Fruit fly (Drosophila melanogaster): ENCODE data around the gene holn1.

Gene holn1

dm6 chr2L:10413251-10414127 is 22.3 kb upstream of the holn1 start, which contains the start of the genes CG5355 and Klp31E (continued):
- TF ChIP-seq esn (GFP tag; optimal IDR thresholded peaks at IDR 0.05) (peak; percentile 54), Ets21C (GFP tag; optimal IDR thresholded peaks at IDR 0.05) (peak; percentile 39), Eip93F (GFP tag; optimal IDR thresholded peaks at IDR 0.05) (peak; percentile 52), Eip78C (GFP tag) (peak; percentile 87), CG6792 (GFP tag; optimal IDR thresholded peaks at IDR 0.05) (peak; percentile 42), achi (GFP tag; optimal IDR thresholded peaks at IDR 0.05) (no peak), CG6276 (GFP tag; optimal IDR thresholded peaks at IDR 0.05) (no peak), Blimp-1 (GFP tag; optimal IDR thresholded peaks at IDR 0.05) (peak; percentile 43), CG9139 (GFP tag; optimal IDR thresholded peaks at IDR 0.05) (no peak), CG16779 (tag; optimal IDR thresholded peaks at IDR 0.05) (no peak), CG31627 (GFP tag; optimal IDR thresholded peaks at IDR 0.05) (peak; percentile 63), OdsH (GFP tag; optimal IDR thresholded peaks at IDR 0.05) (peak; percentile 69), Sox102F (GFP tag; optimal IDR thresholded peaks at IDR 0.05) (no peak)

dm6 chr2L:10418981-10419380 is 16.8 kb upstream of the holn1 start, which contains the start of gene RfC3:
RfC3 (plus strand) TSS chr2L:10419190.
- no peak for TF ChIP-seq Ets96B (tag; optimal IDR thresholded peaks at IDR 0.05)
- TF ChIP-seq CG34406 (GFP tag; optimal IDR thresholded peaks at IDR 0.05): no peak
- TF ChIP-seq CG15336 (GFP tag; IDR thresholded peaks at IDR 0.05): no peak
- TF ChIP-seq CG8119 (GFP tag; IDR thresholded peaks at IDR 0.05): no peak
- TF ChIP-seq CG9139 (GFP tag; optimal IDR thresholded peaks at IDR 0.05): no peak
- no peak for TF ChIP-seq CG6854 (GFP tag; optimal IDR thresholded peaks at IDR 0.05)
- no peak for TF ChIP-seq CG1621 (tag; optimal IDR thresholded peaks at IDR 0.05)
- TF ChIP-seq cyc (GFP tag; optimal IDR thresholded peaks at IDR 0.05): no peak
- TF ChIP-seq Eip75B (GFP tag; optimal IDR thresholded peaks at IDR 0.05): no peak
- no peak for TF ChIP-seq Blimp-1 (GFP tag; optimal IDR thresholded peaks at IDR 0.05)
- no peak for TF ChIP-seq fd85E (GFP tag; optimal IDR thresholded peaks at IDR 0.05)
- no peak for TF ChIP-seq net (GFP tag; optimal IDR thresholded peaks at IDR 0.05)
- TF ChIP-seq pdm3 (GFP tag; optimal IDR thresholded peaks at IDR 0.05): no peak
- TF ChIP-seq CG8319 (GFP tag; optimal IDR thresholded peaks at IDR 0.05): no peak
- no peak for TF ChIP-seq Lpt (GFP tag; optimal IDR thresholded peaks at IDR 0.05)
- TF ChIP-seq lz (GFP tag; optimal IDR thresholded peaks at IDR 0.05): no peak
- no peak for TF ChIP-seq eg (GFP tag; IDR thresholded peaks at IDR 0.05)
- TF ChIP-seq CG16779 (tag; optimal IDR thresholded peaks at IDR 0.05): no peak
- TF ChIP-seq salr (GFP tag; optimal IDR thresholded peaks at IDR 0.05): no peak
- no peak for TF ChIP-seq CG7368 (GFP tag; optimal IDR thresholded peaks at IDR 0.05)

- peak; percentile 6 for TF ChIP-seq cyc (GFP tag; optimal IDR thresholded peaks at IDR 0.05)
- no peak for TF ChIP-seq Hr38 (GFP tag; optimal IDR thresholded peaks at IDR 0.05)
- no peak for TF ChIP-seq vri (GFP tag; optimal IDR thresholded peaks at IDR 0.05)
- peak; percentile 21 for TF ChIP-seq CG3032 (tag; optimal IDR thresholded peaks at IDR 0.05)
Measured at dm6 chr2L:10422643-10423606, 12.9 kb upstream of the holn1 start, which contains the start of the genes pie and Wdfy2. pie (minus strand) TSS chr2L:10422780. Wdfy2 (plus strand) TSS chr2L:10423291.

dm6 chr2L:10425599-10425998 is 10.2 kb upstream of the holn1 start:
- TF ChIP-seq Blimp-1 (GFP tag; optimal IDR thresholded peaks at IDR 0.05) (no peak), dsx (GFP tag; optimal IDR thresholded peaks at IDR 0.05; ENCODE audit: poor library complexity, severe bottlenecking) (no peak), Ets21C (GFP tag; optimal IDR thresholded peaks at IDR 0.05) (no peak), achi (GFP tag; optimal IDR thresholded peaks at IDR 0.05) (no peak)
